Fruit fly (Drosophila melanogaster) whole organism, embryonic: ENCODE measurements around the gene ND-39.
A peak's percentile ranks its signal among the peaks of the same experiment; 100 is the strongest.

Experiments used
- Bgb ChIP-seq: fragments of 200-800 bp; sonication (Bioruptor generic); IDR thresholded peaks from 2 replicates; pipeline ENCODE4 v1.3.6; 2022; ENCODE audit warnings: missing biosample characterization, missing genetic modification characterization; ENCODE audit not compliant: partially characterized antibody
- Blimp-1 ChIP-seq: fragments of 200-800 bp; sonication (Bioruptor generic); optimal IDR thresholded peaks from 3 replicates; lab custom pipeline; 2018; ENCODE audit warnings: missing biosample characterization, missing genetic modification characterization, mild to moderate bottlenecking, moderate library complexity, missing genetic modification reagents
- C15 ChIP-seq: fragments of 200-800 bp; sonication (Bioruptor generic); IDR thresholded peaks from 3 replicates; pipeline ENCODE4 v1.3.6; 2022; ENCODE audit warnings: missing biosample characterization, missing genetic modification characterization
- CG10147 ChIP-seq: fragments of 200-800 bp; sonication (Bioruptor generic); optimal IDR thresholded peaks from 2 replicates; lab custom pipeline; 2019; ENCODE audit warnings: missing biosample characterization, mild to moderate bottlenecking, missing genetic modification characterization, moderate library complexity
- CG11560 ChIP-seq: fragments of 200-800 bp; sonication (Bioruptor generic); IDR thresholded peaks from 3 replicates; pipeline ENCODE4 v1.3.6; 2022; ENCODE audit warnings: missing biosample characterization, missing genetic modification characterization
- CG11695 ChIP-seq: fragments of 200-800 bp; sonication (Bioruptor generic); IDR thresholded peaks from 3 replicates; pipeline ENCODE4 v1.3.6; 2022; ENCODE audit warnings: missing biosample characterization, missing genetic modification characterization
- CG11696 ChIP-seq: fragments of 200-800 bp; sonication (Bioruptor generic); IDR thresholded peaks from 2 replicates; pipeline ENCODE4 v1.3.6; 2022; ENCODE audit warnings: missing biosample characterization, missing genetic modification characterization
- CG13287 ChIP-seq: fragments of 200-800 bp; sonication (Bioruptor generic); IDR thresholded peaks from 2 replicates; pipeline ENCODE4 v1.3.6; 2022; ENCODE audit warnings: missing biosample characterization, missing genetic modification characterization; ENCODE audit not compliant: partially characterized antibody
- CG1647 ChIP-seq: fragments of 200-800 bp; sonication (Bioruptor generic); optimal IDR thresholded peaks from 3 replicates; lab custom pipeline; 2016; ENCODE audit warnings: missing biosample characterization, missing genetic modification characterization
- CG16863 ChIP-seq: fragments of 200-800 bp; sonication (Bioruptor generic); optimal IDR thresholded peaks from 3 replicates; lab custom pipeline; 2016; ENCODE audit warnings: missing biosample characterization, missing genetic modification characterization
- CG1792 ChIP-seq: fragments of 200-800 bp; sonication (Bioruptor generic); optimal IDR thresholded peaks from 2 replicates; lab custom pipeline; 2016; ENCODE audit warnings: missing biosample characterization, missing genetic modification characterization
- CG3838 ChIP-seq: fragments of 200-800 bp; sonication (Bioruptor generic); optimal IDR thresholded peaks from 3 replicates; lab custom pipeline; 2016; ENCODE audit warnings: missing biosample characterization, missing genetic modification characterization
- CG43689 ChIP-seq: fragments of 200-800 bp; sonication (Bioruptor generic); IDR thresholded peaks from 2 replicates; pipeline ENCODE4 v1.3.6; 2022; ENCODE audit warnings: missing biosample characterization, missing genetic modification characterization
- CG4707 ChIP-seq: fragments of 200-800 bp; sonication (Bioruptor generic); optimal IDR thresholded peaks from 2 replicates; lab custom pipeline; 2018; ENCODE audit warnings: missing biosample characterization, mild to moderate bottlenecking, missing genetic modification characterization, moderate library complexity
- CG4820 ChIP-seq: fragments of 200-800 bp; sonication (Bioruptor generic); optimal IDR thresholded peaks from 3 replicates; lab custom pipeline; 2016; ENCODE audit warnings: missing biosample characterization, missing genetic modification characterization
- CG5953 ChIP-seq: fragments of 200-800 bp; sonication (Bioruptor generic); IDR thresholded peaks from 2 replicates; pipeline ENCODE4 v1.3.6; 2022; ENCODE audit warnings: missing biosample characterization, missing genetic modification characterization
- CG6175 ChIP-seq: fragments of 200-800 bp; sonication (Bioruptor generic); IDR thresholded peaks from 3 replicates; pipeline ENCODE4 v1.3.6; 2022; ENCODE audit warnings: missing biosample characterization, missing genetic modification characterization
- CG6272 ChIP-seq: fragments of 200-800 bp; sonication (Bioruptor generic); IDR thresholded peaks from 2 replicates; pipeline ENCODE4 v1.3.6; 2022; ENCODE audit warnings: missing biosample characterization, missing genetic modification characterization
- CG6791 ChIP-seq: fragments of 200-800 bp; sonication (Bioruptor generic); IDR thresholded peaks from 3 replicates; pipeline ENCODE4 v1.3.6; 2022; ENCODE audit warnings: missing biosample characterization, missing genetic modification characterization; ENCODE audit not compliant: partially characterized antibody
- CG7987 ChIP-seq: fragments of 200-800 bp; sonication (Bioruptor generic); optimal IDR thresholded peaks from 2 replicates; lab custom pipeline; 2018; ENCODE audit warnings: missing biosample characterization, mild to moderate bottlenecking, missing genetic modification characterization, moderate library complexity
- CG8290 ChIP-seq, 3 experiments: fragments of 200-800 bp; sonication (Bioruptor generic); optimal IDR thresholded peaks; 2 replicates each; lab custom pipeline; 2016 to 2019; ENCODE audit warnings: missing biosample characterization in 3 of 3, missing genetic modification characterization in 3 of 3, mild to moderate bottlenecking in 2 of 3, moderate library complexity in 1 of 3
- CG8765 ChIP-seq: fragments of 200-800 bp; sonication (Bioruptor generic); IDR thresholded peaks from 2 replicates; pipeline ENCODE4 v1.3.6; 2022; ENCODE audit warnings: missing biosample characterization, missing genetic modification characterization
- ERR ChIP-seq: fragments of 200-800 bp; sonication (Bioruptor generic); optimal IDR thresholded peaks from 2 replicates; lab custom pipeline; 2016; ENCODE audit warnings: missing biosample characterization, missing genetic modification characterization
- Ets65A ChIP-seq: fragments of 200-800 bp; sonication (Bioruptor generic); peaks from one replicate; lab custom pipeline; 2016; ENCODE audit warnings: missing biosample characterization, missing genetic modification characterization
- Hr51 ChIP-seq, 2 experiments: fragments of 200-800 bp; sonication (Bioruptor generic); optimal IDR thresholded peaks; 2 replicates in 1 of 2; 3 replicates in 1 of 2; lab custom pipeline; 2016 to 2018; ENCODE audit warnings: missing biosample characterization in 2 of 2, missing genetic modification characterization in 2 of 2, mild to moderate bottlenecking in 1 of 2, moderate library complexity in 1 of 2
- Optix ChIP-seq: fragments of 200-800 bp; sonication (Bioruptor generic); IDR thresholded peaks from 3 replicates; pipeline ENCODE4 v1.3.6; 2022; ENCODE audit warnings: missing biosample characterization, missing genetic modification characterization
- Side ChIP-seq: fragments of 200-800 bp; sonication (Bioruptor generic); optimal IDR thresholded peaks from 2 replicates; lab custom pipeline; 2016; ENCODE audit warnings: missing biosample characterization, missing genetic modification characterization
- Sry-β ChIP-seq: fragments of 200-800 bp; sonication (Bioruptor generic); optimal IDR thresholded peaks from 2 replicates; lab custom pipeline; 2018; ENCODE audit warnings: missing biosample characterization, mild to moderate bottlenecking, missing genetic modification characterization, moderate library complexity
- Ssrp ChIP-seq: fragments of 200-800 bp; sonication (Bioruptor generic); optimal IDR thresholded peaks from 2 replicates; lab custom pipeline; 2018; ENCODE audit warnings: missing biosample characterization, mild to moderate bottlenecking, missing genetic modification characterization, moderate library complexity
- bowl ChIP-seq: fragments of 200-800 bp; sonication (Bioruptor generic); IDR thresholded peaks from 2 replicates; pipeline ENCODE4 v1.3.6; 2022; ENCODE audit warnings: missing biosample characterization, missing genetic modification characterization
- chif ChIP-seq, 2 experiments: fragments of 200-800 bp; sonication (Bioruptor generic); optimal IDR thresholded peaks; 3 replicates each; lab custom pipeline; 2016; ENCODE audit warnings: missing biosample characterization in 2 of 2, missing genetic modification characterization in 2 of 2
- dan ChIP-seq: fragments of 200-800 bp; sonication (Bioruptor generic); IDR thresholded peaks from 2 replicates; pipeline ENCODE4 v1.3.6; 2022; ENCODE audit warnings: missing biosample characterization, missing genetic modification characterization
- dimm ChIP-seq: fragments of 200-800 bp; sonication (Bioruptor generic); IDR thresholded peaks from 2 replicates; pipeline ENCODE4 v1.3.6; 2022; ENCODE audit warnings: missing biosample characterization, missing genetic modification characterization
- ems ChIP-seq: fragments of 200-800 bp; sonication (Bioruptor generic); optimal IDR thresholded peaks from 3 replicates; lab custom pipeline; 2016; ENCODE audit warnings: missing biosample characterization, missing genetic modification characterization
- eve ChIP-seq, 2 experiments: fragments of >200 bp; optimal IDR thresholded peaks; 2 replicates each; lab custom pipeline; 2017; ENCODE audit warnings: missing biosample characterization in 2 of 2, missing genetic modification characterization in 2 of 2
- fd102C ChIP-seq: fragments of 200-800 bp; sonication (Bioruptor generic); optimal IDR thresholded peaks from 2 replicates; lab custom pipeline; 2018; ENCODE audit warnings: missing biosample characterization, mild to moderate bottlenecking, missing genetic modification characterization, moderate library complexity
- kay ChIP-seq: fragments of 200-800 bp; sonication (Bioruptor generic); optimal IDR thresholded peaks from 2 replicates; lab custom pipeline; 2016; ENCODE audit warnings: missing biosample characterization, missing genetic modification characterization
- lmd ChIP-seq: fragments of 200-800 bp; sonication (Bioruptor generic); IDR thresholded peaks from 2 replicates; pipeline ENCODE4 v1.3.6; 2022; ENCODE audit warnings: missing biosample characterization, missing genetic modification characterization
- lov ChIP-seq, 2 experiments: fragments of 200-800 bp in 1 of 2; fragments of >200 bp in 1 of 2; sonication (Bioruptor generic) in 1 of 2; IDR thresholded peaks in 1 of 2; optimal IDR thresholded peaks in 1 of 2; 2 replicates in 1 of 2; 3 replicates in 1 of 2; pipeline versions ENCODE4 v1.3.6 to Lab custom; 2017 to 2022; ENCODE audit warnings: missing biosample characterization in 1 of 2, missing genetic modification characterization in 1 of 2
- nau ChIP-seq: fragments of 200-800 bp; sonication (Bioruptor generic); optimal IDR thresholded peaks from 3 replicates; lab custom pipeline; 2017; ENCODE audit warnings: missing biosample characterization, mild to moderate bottlenecking, missing genetic modification characterization, missing genetic modification reagents
- otp ChIP-seq: fragments of 200-800 bp; sonication (Bioruptor generic); IDR thresholded peaks from 3 replicates; pipeline ENCODE4, ENCODE4 v1.3.6; 2022; ENCODE audit warnings: missing biosample characterization, missing genetic modification characterization
- pita ChIP-seq: fragments of 200-800 bp; sonication (Bioruptor generic); optimal IDR thresholded peaks from 2 replicates; lab custom pipeline; 2017; ENCODE audit warnings: missing biosample characterization, mild to moderate bottlenecking, missing genetic modification characterization
- sim ChIP-seq: fragments of 200-800 bp; sonication (Bioruptor generic); IDR thresholded peaks from 2 replicates; pipeline ENCODE4 v1.3.6; 2022; ENCODE audit warnings: missing biosample characterization, missing genetic modification characterization
- ssp ChIP-seq: fragments of 200-800 bp; sonication (Bioruptor generic); IDR thresholded peaks from 2 replicates; pipeline ENCODE4 v1.3.6; 2022; ENCODE audit warnings: missing biosample characterization, missing genetic modification characterization
- stc ChIP-seq: fragments of 200-800 bp; sonication (Bioruptor generic); IDR thresholded peaks from 2 replicates; pipeline ENCODE4 v1.3.6; 2022; ENCODE audit warnings: missing biosample characterization, missing genetic modification characterization
- stwl ChIP-seq: fragments of 200-800 bp; sonication (Bioruptor generic); optimal IDR thresholded peaks from 3 replicates; lab custom pipeline; 2018; ENCODE audit warnings: missing biosample characterization, mild to moderate bottlenecking, missing genetic modification characterization, moderate library complexity
- sug ChIP-seq: fragments of 200-800 bp; optimal IDR thresholded peaks from 2 replicates; lab custom pipeline; 2019; ENCODE audit warnings: missing biosample characterization, mild to moderate bottlenecking, missing genetic modification characterization, moderate library complexity
- tin ChIP-seq: fragments of 200-800 bp; sonication (Bioruptor generic); optimal IDR thresholded peaks from 3 replicates; lab custom pipeline; 2016; ENCODE audit warnings: missing biosample characterization, missing genetic modification characterization
- tup ChIP-seq: fragments of 200-800 bp; sonication (Bioruptor generic); optimal IDR thresholded peaks from 2 replicates; lab custom pipeline; 2016; ENCODE audit warnings: missing biosample characterization, mild to moderate bottlenecking, missing genetic modification characterization, moderate library complexity

Gene ND-39

dm6 chr3L:20508136-20508635 lies 16.3 kb downstream of the ND-39 start (continued):
- TF ChIP-seq Ets65A (GFP tag; lab: Kevin White, UChicago), result peak; percentile 99
- TF ChIP-seq CG8290 (GFP tag; optimal IDR thresholded peaks at IDR 0.05; lab: Kevin White, UChicago), result peak; percentile 78
- peak; percentile 58 to 96 for TF ChIP-seq CG8290 (tag; optimal IDR thresholded peaks at IDR 0.05; lab: Kevin White, UChicago)
- TF ChIP-seq CG7987 (GFP tag; lab: Kevin White, UChicago), result peak; percentile 78
- peak; percentile 89 for TF ChIP-seq CG1792 (GFP tag; lab: Kevin White, UChicago)
- TF ChIP-seq kay (GFP tag; lab: Kevin White, UChicago), result peak; percentile 95
- TF ChIP-seq CG11696 (GFP tag; lab: Robert Waterston, UW), result peak; percentile 74
- peak; percentile 54; the same call in 1 of the 3 replicates for TF ChIP-seq Optix (GFP tag; lab: Robert Waterston, UW)
- TF ChIP-seq sug (tag; lab: Kevin White, UChicago), result peak; percentile 92
- TF ChIP-seq stwl, result no peak
- peak; percentile 49; the same call in 1 of the 2 replicates for TF ChIP-seq bowl (GFP tag; lab: Robert Waterston, UW)
- peak; percentile 84 for TF ChIP-seq Ssrp (tag; lab: Kevin White, UChicago)
- peak; percentile 80 for TF ChIP-seq tup (GFP tag; lab: Kevin White, UChicago)
- no peak for TF ChIP-seq pita (GFP tag; lab: Kevin White, UChicago)
- peak; percentile 88 for TF ChIP-seq CG11560
- peak; percentile 92 for TF ChIP-seq CG1647 (GFP tag; lab: Kevin White, UChicago)
- peak; percentile 95 for TF ChIP-seq tin (GFP tag; lab: Kevin White, UChicago)
- peak; percentile 90 to 94 for TF ChIP-seq chif (GFP tag; optimal IDR thresholded peaks at IDR 0.05; lab: Kevin White, UChicago)
- peak; percentile 88 to 90 for TF ChIP-seq Hr51 (GFP tag; optimal IDR thresholded peaks at IDR 0.05; lab: Kevin White, UChicago)
- TF ChIP-seq nau, result peak; percentile 89
- TF ChIP-seq CG5953 (GFP tag; lab: Robert Waterston, UW), result peak; percentile 78
- peak; percentile 72 for TF ChIP-seq CG3838
- peak; percentile 92 for TF ChIP-seq ems (GFP tag; lab: Kevin White, UChicago)
- TF ChIP-seq Sry-β (GFP tag; lab: Kevin White, UChicago), result peak; percentile 15
- peak in 1 of 2 experiments; percentile 80 for TF ChIP-seq eve (GFP tag; optimal IDR thresholded peaks at IDR 0.05; lab: Kevin White, UChicago)
- no peak for TF ChIP-seq lov (optimal IDR thresholded peaks at IDR 0.05; lab: Kevin White, UChicago)
- TF ChIP-seq lov (GFP tag; IDR thresholded peaks at IDR 0.05; lab: Robert Waterston, UW), result peak; percentile 90
- peak; percentile 82 for TF ChIP-seq CG16863 (GFP tag; lab: Kevin White, UChicago)
- TF ChIP-seq sim, result peak; percentile 64; the same call in 1 of the 2 replicates
- peak; percentile 93 for TF ChIP-seq CG11695 (GFP tag; lab: Robert Waterston, UW)
- peak; percentile 92 for TF ChIP-seq C15 (GFP tag; lab: Robert Waterston, UW)
- peak; percentile 86 for TF ChIP-seq ssp (GFP tag; lab: Robert Waterston, UW)
- TF ChIP-seq otp, result peak; percentile 85; the same call in 2 of the 3 replicates
- TF ChIP-seq CG6272 (GFP tag; lab: Robert Waterston, UW), result peak; percentile 93
- peak; percentile 87 for TF ChIP-seq Side
- peak; percentile 84; the same call in 1 of the 2 replicates for TF ChIP-seq CG8765 (GFP tag; lab: Robert Waterston, UW)
- TF ChIP-seq dimm (GFP tag; lab: Robert Waterston, UW), result peak; percentile 62
- peak; percentile 96 for TF ChIP-seq lmd (GFP tag; lab: Robert Waterston, UW)
- TF ChIP-seq CG13287, result 0 out of 2 replicates have a peak, but pooled peaks have one; percentile 21
- TF ChIP-seq fd102C (GFP tag; lab: Kevin White, UChicago), result no peak
- TF ChIP-seq CG4820 (GFP tag; lab: Kevin White, UChicago), result peak; percentile 90
- peak; percentile 90 for TF ChIP-seq stc (GFP tag; lab: Robert Waterston, UW)
- TF ChIP-seq CG43689 (GFP tag; lab: Robert Waterston, UW), result peak; percentile 36; the same call in 1 of the 2 replicates
- TF ChIP-seq CG4707, result peak; percentile 66
- TF ChIP-seq CG6791, result 0 out of 3 replicates have a peak, but pooled peaks have one; percentile 51
- TF ChIP-seq CG10147 (GFP tag; lab: Kevin White, UChicago), result peak; percentile 97
- peak; percentile 90 for TF ChIP-seq ERR (GFP tag; lab: Kevin White, UChicago)
- TF ChIP-seq dan, result peak; percentile 78
- peak; percentile 65 for TF ChIP-seq Bgb
- TF ChIP-seq Blimp-1 (GFP tag; lab: Kevin White, UChicago), result peak; percentile 89
- no peak; the same call in 1 of the 3 replicates for TF ChIP-seq CG6175 (GFP tag; lab: Robert Waterston, UW)
